Fruit fly (Drosophila melanogaster) whole organism, adult: ENCODE measurements around the gene Tyler.

Experiments
- CG11617 ChIP-seq: fragments of 200-800 bp; sonication (Bioruptor generic); optimal IDR thresholded peaks from 2 replicates; lab custom pipeline; 2017; ENCODE audit warnings: mild to moderate bottlenecking, missing biosample characterization, missing genetic modification reagents, missing genetic modification characterization
- CG12768 ChIP-seq: fragments of 200-800 bp; sonication (Bioruptor generic); optimal IDR thresholded peaks from 2 replicates; lab custom pipeline; 2017; ENCODE audit warnings: missing biosample characterization, missing genetic modification characterization, mild to moderate bottlenecking, moderate library complexity, missing genetic modification reagents
- CG14711 ChIP-seq: fragments of 200-800 bp; sonication (Bioruptor generic); optimal IDR thresholded peaks from 2 replicates; lab custom pipeline; 2018; ENCODE audit warnings: missing biosample characterization, mild to moderate bottlenecking, missing genetic modification characterization, moderate library complexity
- CG1620 ChIP-seq: fragments of 200-800 bp; sonication (Bioruptor generic); optimal IDR thresholded peaks from 2 replicates; lab custom pipeline; 2016; ENCODE audit warnings: missing biosample characterization, missing genetic modification characterization
- CG33017 ChIP-seq: fragments of 200-800 bp; sonication (Bioruptor generic); optimal IDR thresholded peaks from 2 replicates; lab custom pipeline; 2018; ENCODE audit warnings: missing biosample characterization, mild to moderate bottlenecking, missing genetic modification characterization, moderate library complexity
- CG5204 ChIP-seq: fragments of 200-800 bp; sonication (Bioruptor generic); optimal IDR thresholded peaks from 2 replicates; lab custom pipeline; 2016; ENCODE audit warnings: missing biosample characterization, missing genetic modification characterization
- CG7045 ChIP-seq: fragments of 200-800 bp; sonication (Bioruptor generic); optimal IDR thresholded peaks from 2 replicates; lab custom pipeline; 2017; ENCODE audit warnings: missing biosample characterization, mild to moderate bottlenecking, missing genetic modification characterization
- CG7101 ChIP-seq: fragments of 200-800 bp; sonication (Bioruptor generic); optimal IDR thresholded peaks from 2 replicates; lab custom pipeline; 2018; ENCODE audit warnings: missing biosample characterization, mild to moderate bottlenecking, missing genetic modification characterization, moderate library complexity
- Clk ChIP-seq: fragments of 200-800 bp; sonication (Bioruptor generic); optimal IDR thresholded peaks from 2 replicates; lab custom pipeline; 2017; ENCODE audit warnings: missing biosample characterization, missing genetic modification characterization
- Crg-1 ChIP-seq: fragments of 200-800 bp; sonication (Bioruptor generic); optimal IDR thresholded peaks from 2 replicates; lab custom pipeline; 2016; ENCODE audit warnings: missing biosample characterization, missing genetic modification characterization
- Hr96 ChIP-seq: fragments of 200-800 bp; sonication (Bioruptor generic); optimal IDR thresholded peaks from 2 replicates; lab custom pipeline; 2016; ENCODE audit warnings: missing biosample characterization, missing genetic modification characterization
- Mnt ChIP-seq: fragments of 200-800 bp; sonication (Bioruptor generic); optimal IDR thresholded peaks from 2 replicates; lab custom pipeline; 2016; ENCODE audit warnings: missing biosample characterization, mild to moderate bottlenecking, missing genetic modification characterization
- bab1 ChIP-seq: fragments of 200-800 bp; sonication (Bioruptor generic); optimal IDR thresholded peaks from 3 replicates; lab custom pipeline; 2019; ENCODE audit warnings: missing biosample characterization, mild to moderate bottlenecking, missing genetic modification characterization, moderate library complexity
- cic ChIP-seq: fragments of 200-800 bp; sonication (Bioruptor generic); optimal IDR thresholded peaks from 2 replicates; lab custom pipeline; 2017; ENCODE audit warnings: missing biosample characterization, mild to moderate bottlenecking, missing genetic modification characterization, moderate library complexity
- cnc ChIP-seq, 2 experiments: fragments of >200 bp; optimal IDR thresholded peaks; 2 replicates each; lab custom pipeline; 2017
- kay ChIP-seq: fragments of 200-800 bp; sonication (Bioruptor generic); peaks from one replicate; lab custom pipeline; 2016; ENCODE audit warnings: missing biosample characterization, missing genetic modification characterization, borderline replicate concordance
- ovo ChIP-seq: fragments of 200-800 bp; sonication (Bioruptor generic); optimal IDR thresholded peaks from 2 replicates; lab custom pipeline; 2016; ENCODE audit warnings: missing biosample characterization, missing genetic modification characterization
- pad ChIP-seq: fragments of 200-800 bp; sonication (Bioruptor generic); optimal IDR thresholded peaks from 3 replicates; lab custom pipeline; 2017; ENCODE audit warnings: missing biosample characterization, missing genetic modification characterization, mild to moderate bottlenecking, moderate library complexity, missing genetic modification reagents
- tj ChIP-seq: fragments of 200-800 bp; sonication (Bioruptor generic); optimal IDR thresholded peaks from 3 replicates; lab custom pipeline; 2017; ENCODE audit warnings: missing biosample characterization, mild to moderate bottlenecking, missing genetic modification characterization, moderate library complexity
- toe ChIP-seq: fragments of 200-800 bp; sonication (Bioruptor generic); optimal IDR thresholded peaks from 2 replicates; lab custom pipeline; 2016; ENCODE audit warnings: missing biosample characterization, missing genetic modification characterization

Gene Tyler

dm6 chrX:19602483-19602882 is 8.8 kb upstream of the Tyler start:
- no peak for TF ChIP-seq CG14711 (tag; lab: Kevin White, UChicago)
- TF ChIP-seq toe (GFP tag; lab: Kevin White, UChicago), result no peak
- no peak for TF ChIP-seq kay (GFP tag; lab: Kevin White, UChicago)
- no peak for TF ChIP-seq Mnt
- no peak for TF ChIP-seq CG7045
- no peak for TF ChIP-seq CG12768 (GFP tag; lab: Kevin White, UChicago)
- TF ChIP-seq CG11617 (GFP tag; lab: Kevin White, UChicago), result no peak
- TF ChIP-seq ovo (GFP tag; lab: Kevin White, UChicago), result no peak
- TF ChIP-seq CG1620 (GFP tag; lab: Kevin White, UChicago), result no peak
- no peak for TF ChIP-seq CG5204 (GFP tag; lab: Kevin White, UChicago)
- no peak for TF ChIP-seq CG7101 (tag; lab: Kevin White, UChicago)
- TF ChIP-seq tj (GFP tag; lab: Kevin White, UChicago), result no peak
- no peak for TF ChIP-seq Hr96 (GFP tag; lab: Kevin White, UChicago)
- TF ChIP-seq cic (GFP tag; lab: Kevin White, UChicago), result no peak
- no peak for TF ChIP-seq bab1 (GFP tag; lab: Kevin White, UChicago)
- TF ChIP-seq Crg-1 (GFP tag; lab: Kevin White, UChicago), result no peak
- TF ChIP-seq pad (GFP tag; lab: Kevin White, UChicago), result no peak
- TF ChIP-seq Clk (GFP tag; lab: Kevin White, UChicago), result no peak
- no peak for TF ChIP-seq CG33017 (tag; lab: Kevin White, UChicago)

- no peak for TF ChIP-seq Crg-1 (GFP tag; lab: Kevin White, UChicago)
- TF ChIP-seq cnc (optimal IDR thresholded peaks at IDR 0.05; lab: Kevin White, UChicago), result no peak
- TF ChIP-seq bab1 (GFP tag; lab: Kevin White, UChicago), result no peak
- no peak for TF ChIP-seq CG11617 (GFP tag; lab: Kevin White, UChicago)
- peak; percentile 14 for TF ChIP-seq CG7045
- TF ChIP-seq CG5204 (GFP tag; lab: Kevin White, UChicago), result peak; percentile 2
These were observed 7.4 kb upstream of the Tyler start for dm6 chrX:19603953-19604352.

dm6 chrX:19604997-19605396 is 6.3 kb upstream of the Tyler start, which contains the start of gene CG14207:
Gene CG14207, plus strand, starts transcription at chrX:19605199.
- no peak for TF ChIP-seq kay (GFP tag; lab: Kevin White, UChicago)
- no peak for TF ChIP-seq CG7045
- peak; percentile 16 for TF ChIP-seq Crg-1 (GFP tag; lab: Kevin White, UChicago)
- no peak for TF ChIP-seq CG5204 (GFP tag; lab: Kevin White, UChicago)
- peak; percentile 7 for TF ChIP-seq ovo (GFP tag; lab: Kevin White, UChicago)
- TF ChIP-seq CG7101 (tag; lab: Kevin White, UChicago), result peak; percentile 44
- TF ChIP-seq CG1620 (GFP tag; lab: Kevin White, UChicago), result peak; percentile 55
- peak; percentile 17 for TF ChIP-seq CG12768 (GFP tag; lab: Kevin White, UChicago)
- TF ChIP-seq CG14711 (tag; lab: Kevin White, UChicago), result no peak
- no peak for TF ChIP-seq CG33017 (tag; lab: Kevin White, UChicago)
- TF ChIP-seq CG11617 (GFP tag; lab: Kevin White, UChicago), result no peak
- TF ChIP-seq tj (GFP tag; lab: Kevin White, UChicago), result peak; percentile 20
- peak; percentile 16 for TF ChIP-seq cic (GFP tag; lab: Kevin White, UChicago)
- TF ChIP-seq Hr96 (GFP tag; lab: Kevin White, UChicago), result no peak
- TF ChIP-seq Mnt, result peak; percentile 59
- TF ChIP-seq bab1 (GFP tag; lab: Kevin White, UChicago), result peak; percentile 68
- TF ChIP-seq cnc (optimal IDR thresholded peaks at IDR 0.05; lab: Kevin White, UChicago), result no peak
- no peak for TF ChIP-seq pad (GFP tag; lab: Kevin White, UChicago)
- TF ChIP-seq toe (GFP tag; lab: Kevin White, UChicago), result no peak
- no peak for TF ChIP-seq Clk (GFP tag; lab: Kevin White, UChicago)

- TF ChIP-seq cic (GFP tag; lab: Kevin White, UChicago) (no peak), pad (GFP tag; lab: Kevin White, UChicago) (peak; percentile 51), ovo (GFP tag; lab: Kevin White, UChicago) (peak; percentile 96)
These were observed 5.4 kb upstream of the Tyler start for dm6 chrX:19605915-19606314.

- TF ChIP-seq CG7101 (tag; lab: Kevin White, UChicago) (no peak), cnc (optimal IDR thresholded peaks at IDR 0.05; lab: Kevin White, UChicago) (no peak), Mnt (no peak), CG5204 (GFP tag; lab: Kevin White, UChicago) (no peak), kay (GFP tag; lab: Kevin White, UChicago) (no peak), Hr96 (GFP tag; lab: Kevin White, UChicago) (no peak), Clk (GFP tag; lab: Kevin White, UChicago) (no peak), cic (GFP tag; lab: Kevin White, UChicago) (no peak), tj (GFP tag; lab: Kevin White, UChicago) (no peak), bab1 (GFP tag; lab: Kevin White, UChicago) (no peak), CG1620 (GFP tag; lab: Kevin White, UChicago) (no peak), CG7045 (no peak), ovo (GFP tag; lab: Kevin White, UChicago) (no peak), Crg-1 (GFP tag; lab: Kevin White, UChicago) (no peak), pad (GFP tag; lab: Kevin White, UChicago) (no peak), CG14711 (tag; lab: Kevin White, UChicago) (no peak), CG12768 (GFP tag; lab: Kevin White, UChicago) (no peak)
These were observed 4.8 kb upstream of the Tyler start for dm6 chrX:19606558-19606957.

- TF ChIP-seq kay (GFP tag; lab: Kevin White, UChicago) (no peak), cnc (optimal IDR thresholded peaks at IDR 0.05; lab: Kevin White, UChicago) (peak in 1 of 2 experiments; percentile 44)
These were observed 4.4 kb upstream of the Tyler start for dm6 chrX:19606971-19607370.
